Worm (Caenorhabditis elegans) whole organism, L1 larva: ENCODE measurements around the gene T09A5.15.

Experiments used
- lin-13 ChIP-seq: fragments of 150-350 bp; optimal IDR thresholded peaks from 2 replicates; lab custom pipeline; 2014; ENCODE audit warnings: missing biosample characterization, missing genetic modification reagents, missing genetic modification characterization
- mdl-1 ChIP-seq, 2 experiments: fragments of 150-350 bp; optimal IDR thresholded peaks; 2 replicates each; lab custom pipeline; 2014 to 2017; ENCODE audit warnings: missing biosample characterization in 2 of 2, missing genetic modification characterization in 2 of 2, inconsistent platforms in 1 of 2
- nhr-237 ChIP-seq: fragments of 150-350 bp; optimal IDR thresholded peaks from 2 replicates; lab custom pipeline; 2014; ENCODE audit warnings: missing biosample characterization, missing genetic modification characterization
- snpc-4 ChIP-seq: fragments of 150-350 bp; optimal IDR thresholded peaks from 2 replicates; lab custom pipeline; 2014; ENCODE audit warnings: missing biosample characterization, missing genetic modification characterization

DNA sequence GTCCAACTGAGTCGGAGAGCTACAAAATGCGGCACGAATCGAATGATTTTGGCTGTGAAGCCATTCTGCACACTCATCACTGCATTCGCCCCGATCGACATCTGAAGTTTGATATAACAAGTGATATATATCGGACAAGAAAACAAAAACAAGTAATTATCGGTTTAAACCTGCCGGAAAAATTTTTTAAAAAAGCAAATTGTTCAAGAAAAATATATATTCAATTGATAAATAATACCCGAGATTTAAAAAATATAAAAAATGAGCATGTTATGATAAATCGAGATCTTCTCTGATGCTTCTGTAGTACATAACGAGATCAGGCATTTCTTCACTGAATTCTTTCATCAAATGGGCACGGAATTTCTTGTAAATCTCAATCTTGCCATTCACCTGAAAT is 4.1 kb upstream of the T09A5.15 start, which contains the start of gene T09A5.5:
- TF ChIP-seq lin-13 = no peak
- no peak for TF ChIP-seq snpc-4 (tag; lab: Kevin White, UChicago)
- no peak for TF ChIP-seq nhr-237 (tag; lab: Kevin White, UChicago)
- no peak for TF ChIP-seq mdl-1 (tag; optimal IDR thresholded peaks at IDR 0.05; lab: Kevin White, UChicago)
